Worm (Caenorhabditis elegans) whole organism, late embryonic: ENCODE results near the gene acl-2.

ENCODE experiments used
- Y22D7AL.16 ChIP-seq: sonication (generic microtip); optimal IDR thresholded peaks from 2 replicates; lab custom pipeline; 2016; ENCODE audit warnings: missing genetic modification characterization, missing compliant biosample characterization
- ama-1 ChIP-seq: fragments of 150-350 bp; optimal IDR thresholded peaks from 2 replicates; lab custom pipeline; 2014
- ceh-2 ChIP-seq: sonication (generic microtip); optimal IDR thresholded peaks from 2 replicates; lab custom pipeline; 2016; ENCODE audit warnings: missing genotype, missing genetic modification characterization, missing compliant biosample characterization
- che-1 ChIP-seq: sonication (generic microtip); optimal IDR thresholded peaks from 2 replicates; lab custom pipeline; 2016; ENCODE audit warnings: mild to moderate bottlenecking, missing genetic modification characterization, missing compliant biosample characterization
- ets-4 ChIP-seq: sonication (generic microtip); optimal IDR thresholded peaks from 2 replicates; lab custom pipeline; 2016; ENCODE audit warnings: missing genetic modification characterization, missing compliant biosample characterization
- fkh-6 ChIP-seq: sonication (generic microtip); optimal IDR thresholded peaks from 2 replicates; lab custom pipeline; 2016; ENCODE audit warnings: missing genetic modification characterization, missing compliant biosample characterization
- hlh-8 ChIP-seq: sonication (generic microtip); optimal IDR thresholded peaks from 2 replicates; lab custom pipeline; 2016; ENCODE audit warnings: missing genotype, missing genetic modification characterization, missing compliant biosample characterization
- nhr-11 ChIP-seq: fragments of 150-350 bp; optimal IDR thresholded peaks from 2 replicates; lab custom pipeline; 2014; ENCODE audit warnings: missing biosample characterization, missing genetic modification characterization
- pax-1 ChIP-seq: fragments of 150-350 bp; optimal IDR thresholded peaks from 2 replicates; lab custom pipeline; 2014; ENCODE audit warnings: missing biosample characterization, missing genetic modification characterization
- pqm-1 ChIP-seq: sonication (generic microtip); optimal IDR thresholded peaks from 2 replicates; lab custom pipeline; 2016; ENCODE audit warnings: missing genetic modification characterization, missing compliant biosample characterization
- unc-3 ChIP-seq, 2 experiments: fragments of 200-800 bp in 1 of 2; sonication (Bioruptor generic) in 1 of 2; sonication (generic microtip) in 1 of 2; conservative IDR thresholded peaks in 1 of 2; optimal IDR thresholded peaks in 1 of 2; 2 replicates each; pipeline versions ENCODE4 v1.3.6 to Lab custom; 2016 to 2022; ENCODE audit warnings: missing compliant biosample characterization in 2 of 2, missing genetic modification characterization in 2 of 2, missing genetic modification reagents in 1 of 2

- TF ChIP-seq Y22D7AL.16 (no peak), ets-4 (peak; percentile 13), unc-3 (GFP tag; conservative IDR thresholded peaks at IDR 0.05; lab: Robert Waterston, UW) (no peak), unc-3 (tag; optimal IDR thresholded peaks at IDR 0.05; lab: Kevin White, UChicago) (no peak), pqm-1 (no peak), fkh-6 (no peak), hlh-8 (tag; lab: Kevin White, UChicago) (no peak), ama-1 (no peak), nhr-11 (tag; lab: Kevin White, UChicago) (no peak), pax-1 (tag; lab: Kevin White, UChicago) (no peak), ceh-2 (tag; lab: Kevin White, UChicago) (peak; percentile 40), che-1 (tag; lab: Kevin White, UChicago) (no peak)
Measured at ce11 chrV:10031384-10032171, 686 bp upstream of the acl-2 start.
